Worm (Caenorhabditis elegans) whole organism, late embryonic: ENCODE data around the gene M04B2.7.
A peak's percentile ranks its signal among the peaks of the same experiment; 100 is the strongest.

Experiments used
- C08G9.2 ChIP-seq: sonication (generic microtip); optimal IDR thresholded peaks from 2 replicates; lab custom pipeline; 2016; ENCODE audit warnings: mild to moderate bottlenecking, missing genetic modification characterization, moderate library complexity, missing compliant biosample characterization
- F13H6.1 ChIP-seq: sonication (generic microtip); optimal IDR thresholded peaks from 2 replicates; lab custom pipeline; 2016; ENCODE audit warnings: missing genetic modification characterization, missing compliant biosample characterization
- ceh-14 ChIP-seq: sonication (generic microtip); optimal IDR thresholded peaks from 2 replicates; lab custom pipeline; 2016; ENCODE audit warnings: missing genotype, missing genetic modification characterization, missing compliant biosample characterization
- ceh-18 ChIP-seq: sonication (generic microtip); optimal IDR thresholded peaks from 2 replicates; lab custom pipeline; 2016; ENCODE audit warnings: missing genetic modification characterization, missing compliant biosample characterization
- ceh-19 ChIP-seq: fragments of 200-800 bp; sonication (Bioruptor generic); optimal IDR thresholded peaks from 2 replicates; lab custom pipeline; 2018; ENCODE audit warnings: mild to moderate bottlenecking, missing genetic modification characterization, missing compliant biosample characterization
- ceh-22 ChIP-seq: sonication (generic microtip); optimal IDR thresholded peaks from 2 replicates; lab custom pipeline; 2017; ENCODE audit warnings: missing biosample characterization, missing genetic modification characterization
- ceh-24 ChIP-seq: sonication (generic microtip); optimal IDR thresholded peaks from 2 replicates; lab custom pipeline; 2016; ENCODE audit warnings: mild to moderate bottlenecking, missing genetic modification characterization, missing compliant biosample characterization
- ceh-30 ChIP-seq: fragments of 150-350 bp; optimal IDR thresholded peaks from 2 replicates; lab custom pipeline; 2014; ENCODE audit warnings: missing biosample characterization, missing genetic modification characterization
- ceh-31 ChIP-seq: sonication (generic microtip); optimal IDR thresholded peaks from 2 replicates; lab custom pipeline; 2016; ENCODE audit warnings: missing genetic modification characterization, missing compliant biosample characterization
- ceh-45 ChIP-seq: fragments of 200-800 bp; sonication (Bioruptor generic); IDR thresholded peaks from 2 replicates; pipeline ENCODE4 v1.3.6; 2022; ENCODE audit warnings: missing genetic modification reagents, missing genetic modification characterization, missing compliant biosample characterization
- elt-2 ChIP-seq: sonication (generic microtip); optimal IDR thresholded peaks from 2 replicates; lab custom pipeline; 2016; ENCODE audit warnings: missing genetic modification reagents, missing genetic modification characterization, missing compliant biosample characterization
- elt-4 ChIP-seq: sonication (generic microtip); optimal IDR thresholded peaks from 2 replicates; lab custom pipeline; 2016; ENCODE audit warnings: missing genetic modification characterization, missing compliant biosample characterization
- fax-1 ChIP-seq: sonication (generic microtip); optimal IDR thresholded peaks from 2 replicates; lab custom pipeline; 2016; ENCODE audit warnings: missing genotype, missing genetic modification characterization, missing compliant biosample characterization
- fkh-10 ChIP-seq: fragments of 150-350 bp; optimal IDR thresholded peaks from 2 replicates; lab custom pipeline; 2014; ENCODE audit warnings: missing biosample characterization, missing genetic modification reagents, missing genetic modification characterization
- fkh-6 ChIP-seq: sonication (generic microtip); optimal IDR thresholded peaks from 2 replicates; lab custom pipeline; 2016; ENCODE audit warnings: missing genetic modification characterization, missing compliant biosample characterization
- hlh-8 ChIP-seq: sonication (generic microtip); optimal IDR thresholded peaks from 2 replicates; lab custom pipeline; 2016; ENCODE audit warnings: missing genotype, missing genetic modification characterization, missing compliant biosample characterization
- lim-6 ChIP-seq: sonication (generic microtip); optimal IDR thresholded peaks from 2 replicates; lab custom pipeline; 2016; ENCODE audit warnings: missing genetic modification characterization, missing compliant biosample characterization
- nfya-1 ChIP-seq: sonication (generic microtip); optimal IDR thresholded peaks from 2 replicates; lab custom pipeline; 2017; ENCODE audit warnings: missing genetic modification characterization, mild to moderate bottlenecking, missing compliant biosample characterization, antibody characterized with exemption, moderate library complexity
- nhr-11 ChIP-seq: fragments of 150-350 bp; optimal IDR thresholded peaks from 2 replicates; lab custom pipeline; 2014; ENCODE audit warnings: missing biosample characterization, missing genetic modification characterization
- pag-3 ChIP-seq: sonication (generic microtip); optimal IDR thresholded peaks from 2 replicates; lab custom pipeline; 2016; ENCODE audit warnings: missing compliant biosample characterization, missing genetic modification characterization, borderline replicate concordance
- pat-9 ChIP-seq: fragments of 200-800 bp; sonication (Bioruptor generic); optimal IDR thresholded peaks from 2 replicates; lab custom pipeline; 2018; ENCODE audit warnings: mild to moderate bottlenecking, missing genetic modification characterization, moderate library complexity, missing compliant biosample characterization
- pha-2 ChIP-seq: sonication (generic microtip); optimal IDR thresholded peaks from 2 replicates; lab custom pipeline; 2017; ENCODE audit warnings: mild to moderate bottlenecking, missing genetic modification characterization, missing compliant biosample characterization
- pha-4 ChIP-seq: fragments of 150-350 bp; optimal IDR thresholded peaks from 2 replicates; lab custom pipeline; 2018; ENCODE audit warnings: missing biosample characterization, missing genetic modification reagents, missing genetic modification characterization
- pqm-1 ChIP-seq: sonication (generic microtip); optimal IDR thresholded peaks from 2 replicates; lab custom pipeline; 2016; ENCODE audit warnings: missing genetic modification characterization, missing compliant biosample characterization
- pros-1 ChIP-seq: fragments of 150-350 bp; optimal IDR thresholded peaks from 2 replicates; lab custom pipeline; 2014; ENCODE audit warnings: missing biosample characterization, missing genetic modification reagents, missing genetic modification characterization
- ref-2 ChIP-seq: sonication (generic microtip); optimal IDR thresholded peaks from 2 replicates; lab custom pipeline; 2016; ENCODE audit warnings: missing genetic modification characterization, missing compliant biosample characterization
- sox-2 ChIP-seq: fragments of 200-800 bp; sonication (Bioruptor generic); IDR thresholded peaks from 2 replicates; pipeline ENCODE4 v1.3.6; 2022; ENCODE audit warnings: missing genetic modification reagents, missing genetic modification characterization, missing compliant biosample characterization
- syd-9 ChIP-seq: sonication (generic microtip); optimal IDR thresholded peaks from 2 replicates; lab custom pipeline; 2016; ENCODE audit warnings: mild to moderate bottlenecking, missing genetic modification characterization, moderate library complexity, missing compliant biosample characterization
- tbx-2 ChIP-seq: sonication (generic microtip); optimal IDR thresholded peaks from 2 replicates; lab custom pipeline; 2016; ENCODE audit warnings: missing genetic modification characterization, missing compliant biosample characterization
- unc-42 ChIP-seq: sonication (generic microtip); optimal IDR thresholded peaks from 2 replicates; lab custom pipeline; 2016; ENCODE audit warnings: missing genotype, missing genetic modification characterization, missing compliant biosample characterization
- ztf-16 ChIP-seq: sonication (generic microtip); optimal IDR thresholded peaks from 2 replicates; lab custom pipeline; 2017; ENCODE audit warnings: missing genetic modification characterization, missing compliant biosample characterization

M04B2.7 gene

ce11 chrIV:11493899-11494298 is 54.7 kb downstream of the M04B2.7 start:
- TF ChIP-seq pros-1 (no peak), fkh-6 (tag; lab: Kevin White, UChicago) (no peak)

DNA sequence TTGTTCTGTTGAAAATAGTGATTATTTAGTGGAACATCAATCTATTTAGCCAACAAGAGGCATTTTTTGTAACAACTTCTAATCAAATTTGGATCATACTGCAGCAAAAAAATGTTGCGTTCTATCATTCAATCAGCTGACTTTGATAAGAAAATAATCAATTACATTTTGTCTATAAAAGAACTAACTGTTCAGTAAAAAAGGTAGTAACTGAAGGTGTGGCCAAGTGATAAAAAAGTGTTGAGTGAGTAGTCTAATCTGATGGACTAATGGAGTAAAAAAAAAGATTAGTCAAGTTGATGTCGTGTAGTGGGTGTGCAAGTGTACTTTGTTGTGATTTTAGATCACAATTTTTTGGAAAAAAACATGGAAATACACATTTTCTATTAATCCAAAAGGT is 56.2 kb downstream of the M04B2.7 start:
- TF ChIP-seq pha-4 (no peak), ref-2 (tag; lab: Kevin White, UChicago) (no peak)

DNA sequence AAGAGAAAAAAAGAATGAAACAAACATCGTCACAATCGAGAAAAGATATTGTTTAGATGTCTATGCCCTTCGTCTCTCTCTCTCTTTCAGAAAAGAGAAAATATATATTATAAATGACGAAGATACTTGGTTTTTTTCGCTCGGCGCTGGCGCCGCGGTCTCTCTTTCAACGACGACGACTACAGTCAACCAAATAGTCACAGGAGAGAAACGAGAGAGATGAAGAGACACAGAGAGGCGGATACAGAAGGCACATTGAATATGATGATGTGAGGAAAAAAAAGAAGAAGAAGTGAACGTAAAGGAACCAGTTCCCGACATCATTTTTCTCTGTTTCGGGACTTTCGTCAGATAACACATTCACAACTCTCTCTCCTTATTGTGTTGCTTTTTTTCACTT is 57.1 kb downstream of the M04B2.7 start:
- TF ChIP-seq lim-6 (tag; lab: Kevin White, UChicago) = no peak
- TF ChIP-seq syd-9 = no peak
- TF ChIP-seq ceh-19 (GFP tag; lab: Kevin White, UChicago) = no peak
- no peak for TF ChIP-seq ceh-22 (tag; lab: Kevin White, UChicago)
- TF ChIP-seq C08G9.2 = no peak
- no peak for TF ChIP-seq pha-2
- no peak for TF ChIP-seq ceh-45
- no peak for TF ChIP-seq ceh-14
- no peak for TF ChIP-seq elt-4
- TF ChIP-seq ceh-31 (tag; lab: Kevin White, UChicago) = no peak
- TF ChIP-seq F13H6.1 (tag; lab: Kevin White, UChicago) = no peak
- TF ChIP-seq nhr-11 (tag; lab: Kevin White, UChicago) = no peak

DNA sequence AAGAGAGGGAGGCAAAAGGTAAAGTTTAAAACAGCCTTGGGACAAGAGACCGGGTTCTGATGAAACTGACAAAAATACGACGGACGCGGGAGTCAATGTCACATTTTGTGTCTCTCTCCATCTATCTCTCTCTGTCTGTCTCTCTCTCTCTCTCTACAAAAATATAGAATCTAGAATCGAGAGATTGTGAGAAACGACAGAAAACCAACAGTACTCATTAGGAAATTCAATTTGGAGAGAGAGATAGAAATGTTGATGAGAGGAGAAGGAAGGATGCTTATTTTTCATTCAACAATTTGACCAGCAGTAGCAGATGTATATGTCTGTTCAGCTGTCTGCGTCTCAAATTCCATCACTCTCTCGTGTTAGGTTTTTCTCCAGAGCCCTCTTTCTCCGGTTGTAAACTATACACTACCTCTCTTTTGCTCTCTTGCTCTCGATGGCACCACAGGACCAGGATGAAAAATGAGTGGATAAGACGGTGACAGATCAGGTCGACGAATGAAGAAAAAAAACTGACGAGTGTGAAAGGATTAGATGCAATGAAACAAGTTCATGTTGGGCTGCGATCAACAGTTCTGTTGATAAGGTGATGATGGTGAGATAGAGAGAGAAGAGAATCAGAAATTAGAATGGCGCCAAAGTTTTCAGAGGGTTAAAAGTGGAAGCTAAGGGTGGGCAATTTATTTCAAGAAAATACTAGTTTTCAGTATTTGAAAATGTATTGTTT is 58.8 kb downstream of the M04B2.7 start:
- TF ChIP-seq pha-2 (no peak), tbx-2 (peak; percentile 7), hlh-8 (tag; lab: Kevin White, UChicago) (peak; percentile 20), ceh-18 (peak; percentile 86), nfya-1 (tag; lab: Kevin White, UChicago) (peak; percentile 25)
- TF ChIP-seq, all 69 proteins: peak for 4

ce11 chrIV:11489077-11489476 is 59.5 kb downstream of the M04B2.7 start:
- TF ChIP-seq sox-2 (GFP tag; lab: Robert Waterston, UW) = no peak
- TF ChIP-seq pqm-1 (tag; lab: Kevin White, UChicago) = no peak
- no peak for TF ChIP-seq ceh-30 (tag; lab: Kevin White, UChicago)
- TF ChIP-seq ztf-16 (tag; lab: Kevin White, UChicago) = no peak
- no peak for TF ChIP-seq ceh-24
- no peak for TF ChIP-seq ceh-31 (tag; lab: Kevin White, UChicago)
- no peak for TF ChIP-seq pag-3 (tag; lab: Kevin White, UChicago)
- no peak for TF ChIP-seq nhr-11 (tag; lab: Kevin White, UChicago)
- no peak for TF ChIP-seq ref-2 (tag; lab: Kevin White, UChicago)
- TF ChIP-seq fkh-10 = no peak
- no peak for TF ChIP-seq ceh-45
- TF ChIP-seq tbx-2 = no peak
- TF ChIP-seq unc-42 (tag; lab: Kevin White, UChicago) = no peak
- TF ChIP-seq pat-9 (tag; lab: Kevin White, UChicago) = no peak
- no peak for TF ChIP-seq fax-1 (tag; lab: Kevin White, UChicago)

DNA sequence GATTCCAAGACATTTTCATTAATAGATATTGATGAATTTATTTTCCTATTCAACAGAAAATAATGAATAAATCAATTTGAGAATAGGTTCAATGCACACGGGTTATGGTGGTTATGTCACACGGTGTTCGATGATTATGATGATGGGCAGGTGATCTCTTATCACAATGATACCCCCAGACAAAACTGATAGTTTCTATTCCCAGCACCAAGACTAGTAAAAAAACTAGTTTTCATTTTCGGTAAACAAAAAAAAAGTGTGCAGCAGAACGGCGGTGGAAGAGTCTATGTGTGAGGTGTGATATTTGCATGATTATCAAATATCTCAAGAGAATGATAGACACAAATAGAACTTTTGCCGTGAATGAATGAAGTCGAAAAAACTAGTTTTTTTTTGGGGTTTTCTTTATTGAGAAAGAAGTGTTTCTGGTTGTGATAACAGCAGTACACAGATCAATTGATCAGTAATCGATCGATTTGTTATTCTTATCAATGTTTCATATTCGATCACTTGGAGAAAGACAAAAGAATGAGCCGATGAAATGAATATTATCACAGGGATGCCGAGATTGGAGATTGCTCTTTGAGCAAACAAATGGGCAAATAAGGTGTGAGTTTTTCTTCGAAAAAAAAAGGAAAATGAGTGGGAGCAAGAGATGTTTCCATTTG is 60.5 kb downstream of the M04B2.7 start:
- TF ChIP-seq ceh-31 (tag; lab: Kevin White, UChicago) (no peak), elt-2 (tag; lab: Kevin White, UChicago) (peak; percentile 46)
